Fruit fly (Drosophila melanogaster) whole organism, embryonic: ENCODE results near the gene EMC5.

ENCODE experiments used
- Atf3 ChIP-seq: fragments of 200-800 bp; sonication (Bioruptor generic); optimal IDR thresholded peaks from 3 replicates; lab custom pipeline; 2016; ENCODE audit warnings: missing biosample characterization, missing genetic modification characterization
- Bgb ChIP-seq: fragments of 200-800 bp; sonication (Bioruptor generic); IDR thresholded peaks from 2 replicates; pipeline ENCODE4 v1.3.6; 2022; ENCODE audit warnings: missing biosample characterization, missing genetic modification characterization; ENCODE audit not compliant: partially characterized antibody
- CG10543 ChIP-seq: fragments of 200-800 bp; sonication (Bioruptor generic); optimal IDR thresholded peaks from 3 replicates; lab custom pipeline; 2017; ENCODE audit warnings: missing biosample characterization, mild to moderate bottlenecking, missing genetic modification characterization, moderate library complexity
- CG11695 ChIP-seq: fragments of 200-800 bp; sonication (Bioruptor generic); IDR thresholded peaks from 3 replicates; pipeline ENCODE4 v1.3.6; 2022; ENCODE audit warnings: missing biosample characterization, missing genetic modification characterization
- CG12391 ChIP-seq: fragments of 200-800 bp; sonication (Bioruptor generic); optimal IDR thresholded peaks from 3 replicates; lab custom pipeline; 2018; ENCODE audit warnings: missing biosample characterization, mild to moderate bottlenecking, missing genetic modification characterization, moderate library complexity
- CG13894 ChIP-seq: fragments of 200-800 bp; sonication (Bioruptor generic); optimal IDR thresholded peaks from 3 replicates; lab custom pipeline; 2018; ENCODE audit warnings: missing biosample characterization, mild to moderate bottlenecking, missing genetic modification characterization, moderate library complexity
- CG14050 ChIP-seq: fragments of 200-800 bp; sonication (Bioruptor generic); IDR thresholded peaks from 3 replicates; pipeline ENCODE4 v1.3.6; 2022; ENCODE audit warnings: missing biosample characterization, missing genetic modification characterization
- CG1602 ChIP-seq: fragments of 200-800 bp; sonication (Bioruptor generic); optimal IDR thresholded peaks from 3 replicates; lab custom pipeline; 2016; ENCODE audit warnings: missing biosample characterization, missing genetic modification characterization
- CG1603 ChIP-seq: fragments of 200-800 bp; sonication (Bioruptor generic); optimal IDR thresholded peaks from 2 replicates; lab custom pipeline; 2019; ENCODE audit warnings: missing biosample characterization, mild to moderate bottlenecking, missing genetic modification characterization, moderate library complexity
- CG17328 ChIP-seq: fragments of 200-800 bp; sonication (Bioruptor generic); IDR thresholded peaks from 2 replicates; pipeline ENCODE4 v1.3.6; 2022; ENCODE audit warnings: missing biosample characterization, missing genetic modification characterization
- CG17359 ChIP-seq: fragments of 200-800 bp; sonication (Bioruptor generic); optimal IDR thresholded peaks from 3 replicates; lab custom pipeline; 2018; ENCODE audit warnings: missing biosample characterization, mild to moderate bottlenecking, missing genetic modification characterization, moderate library complexity
- CG18011 ChIP-seq: fragments of 200-800 bp; sonication (Bioruptor generic); optimal IDR thresholded peaks from 2 replicates; lab custom pipeline; 2017; ENCODE audit warnings: missing biosample characterization, missing genetic modification characterization, mild to moderate bottlenecking, moderate library complexity, missing genotype
- CG18476 ChIP-seq: fragments of 200-800 bp; sonication (Bioruptor generic); optimal IDR thresholded peaks from 2 replicates; lab custom pipeline; 2016; ENCODE audit warnings: missing biosample characterization, mild to moderate bottlenecking, missing genetic modification characterization
- CG30020 ChIP-seq: fragments of 200-800 bp; optimal IDR thresholded peaks from 2 replicates; lab custom pipeline; 2019; ENCODE audit warnings: missing biosample characterization, mild to moderate bottlenecking, missing genetic modification characterization, moderate library complexity
- CG3065 ChIP-seq: fragments of 200-800 bp; sonication (Bioruptor generic); optimal IDR thresholded peaks from 2 replicates; lab custom pipeline; 2016; ENCODE audit warnings: missing biosample characterization, missing genetic modification characterization
- CG3838 ChIP-seq: fragments of 200-800 bp; sonication (Bioruptor generic); optimal IDR thresholded peaks from 3 replicates; lab custom pipeline; 2016; ENCODE audit warnings: missing biosample characterization, missing genetic modification characterization
- CG4730 ChIP-seq: fragments of 200-800 bp; sonication (Bioruptor generic); IDR thresholded peaks from 2 replicates; pipeline ENCODE4 v1.3.6; 2022; ENCODE audit warnings: missing biosample characterization, missing genetic modification characterization
- CG5245 ChIP-seq: fragments of 200-800 bp; sonication (Bioruptor generic); optimal IDR thresholded peaks from 3 replicates; lab custom pipeline; 2016; ENCODE audit warnings: missing biosample characterization, missing genetic modification characterization
- CG8290 ChIP-seq, 3 experiments: fragments of 200-800 bp; sonication (Bioruptor generic); optimal IDR thresholded peaks; 2 replicates each; lab custom pipeline; 2016 to 2019; ENCODE audit warnings: missing biosample characterization in 3 of 3, missing genetic modification characterization in 3 of 3, mild to moderate bottlenecking in 2 of 3, moderate library complexity in 1 of 3
- CG8924 ChIP-seq: fragments of 200-800 bp; optimal IDR thresholded peaks from 3 replicates; lab custom pipeline; 2019; ENCODE audit warnings: missing biosample characterization, mild to moderate bottlenecking, missing genetic modification characterization, moderate library complexity
- CG9437 ChIP-seq: fragments of 200-800 bp; sonication (Bioruptor generic); optimal IDR thresholded peaks from 2 replicates; lab custom pipeline; 2018; ENCODE audit warnings: missing biosample characterization, mild to moderate bottlenecking, missing genetic modification characterization
- CHES-1-like ChIP-seq: fragments of 200-800 bp; sonication (Bioruptor generic); optimal IDR thresholded peaks from 2 replicates; lab custom pipeline; 2016; ENCODE audit warnings: missing biosample characterization, missing genetic modification characterization
- Dbx ChIP-seq: fragments of 200-800 bp; sonication (Bioruptor generic); IDR thresholded peaks from 3 replicates; pipeline ENCODE4 v1.3.6; 2022; ENCODE audit warnings: missing biosample characterization, missing genetic modification characterization
- GATAe ChIP-seq: fragments of 200-800 bp; sonication (Bioruptor generic); conservative IDR thresholded peaks from 2 replicates; pipeline ENCODE4 v1.3.6; 2022; ENCODE audit warnings: missing biosample characterization, missing genetic modification characterization
- HLHmδ ChIP-seq: fragments of 200-800 bp; sonication (Bioruptor generic); optimal IDR thresholded peaks from 2 replicates; lab custom pipeline; 2018; ENCODE audit warnings: missing biosample characterization, mild to moderate bottlenecking, missing genetic modification characterization, moderate library complexity
- Hey ChIP-seq: fragments of 200-800 bp; sonication (Bioruptor generic); optimal IDR thresholded peaks from 3 replicates; lab custom pipeline; 2018; ENCODE audit warnings: missing biosample characterization, mild to moderate bottlenecking, missing genetic modification characterization
- Hr39 ChIP-seq: fragments of >200 bp; optimal IDR thresholded peaks from 2 replicates; lab custom pipeline; 2017
- Hsf ChIP-seq: fragments of 200-800 bp; sonication (Bioruptor generic); optimal IDR thresholded peaks from 3 replicates; lab custom pipeline; 2016; ENCODE audit warnings: missing biosample characterization, missing genetic modification characterization
- MBD-R2 ChIP-seq: fragments of 200-800 bp; sonication (Bioruptor generic); IDR thresholded peaks from 2 replicates; pipeline ENCODE4 v1.3.6; 2022; ENCODE audit warnings: missing biosample characterization, missing genetic modification characterization
- NC2α ChIP-seq: fragments of 200-800 bp; sonication (Bioruptor generic); optimal IDR thresholded peaks from 2 replicates; lab custom pipeline; 2016; ENCODE audit warnings: missing biosample characterization, missing genetic modification characterization
- NFAT ChIP-seq: fragments of 200-800 bp; sonication (Bioruptor generic); IDR thresholded peaks from 2 replicates; pipeline ENCODE4 v1.3.6; 2022; ENCODE audit warnings: missing biosample characterization, missing genetic modification characterization
- Nf-YB ChIP-seq: fragments of 200-800 bp; sonication (Bioruptor generic); optimal IDR thresholded peaks from 3 replicates; lab custom pipeline; 2019; ENCODE audit warnings: missing biosample characterization, mild to moderate bottlenecking, missing genetic modification characterization, moderate library complexity
- Side ChIP-seq: fragments of 200-800 bp; sonication (Bioruptor generic); optimal IDR thresholded peaks from 2 replicates; lab custom pipeline; 2016; ENCODE audit warnings: missing biosample characterization, missing genetic modification characterization
- Sry-δ ChIP-seq: fragments of 200-800 bp; sonication (Bioruptor generic); optimal IDR thresholded peaks from 2 replicates; lab custom pipeline; 2016; ENCODE audit warnings: missing biosample characterization, missing genetic modification characterization
- Xbp1 ChIP-seq: fragments of 200-800 bp; sonication (Bioruptor generic); optimal IDR thresholded peaks from 3 replicates; lab custom pipeline; 2016; ENCODE audit warnings: missing biosample characterization, mild to moderate bottlenecking, missing genetic modification characterization
- ato ChIP-seq: fragments of 200-800 bp; sonication (Bioruptor generic); IDR thresholded peaks from 2 replicates; pipeline ENCODE4 v1.3.6; 2022; ENCODE audit warnings: missing biosample characterization, missing genetic modification characterization; ENCODE audit not compliant: partially characterized antibody
- br ChIP-seq: fragments of >200 bp; optimal IDR thresholded peaks from 2 replicates; lab custom pipeline; 2017
- btn ChIP-seq: fragments of 200-800 bp; sonication (Bioruptor generic); optimal IDR thresholded peaks from 2 replicates; lab custom pipeline; 2016; ENCODE audit warnings: missing biosample characterization, missing genetic modification characterization
- cad ChIP-seq: fragments of >200 bp; optimal IDR thresholded peaks from 2 replicates; lab custom pipeline; 2017; ENCODE audit warnings: missing biosample characterization, missing genetic modification characterization
- corto ChIP-seq: fragments of 200-800 bp; sonication (Bioruptor generic); optimal IDR thresholded peaks from 2 replicates; lab custom pipeline; 2016; ENCODE audit warnings: missing biosample characterization, mild to moderate bottlenecking, missing genetic modification characterization, moderate library complexity
- danr ChIP-seq: fragments of 200-800 bp; sonication (Bioruptor generic); IDR thresholded peaks from 2 replicates; pipeline ENCODE4 v1.3.6; 2022; ENCODE audit warnings: missing biosample characterization, missing genetic modification characterization
- dysf ChIP-seq: fragments of 200-800 bp; sonication (Bioruptor generic); IDR thresholded peaks from 3 replicates; pipeline ENCODE4 v1.3.6; 2022; ENCODE audit warnings: missing biosample characterization, missing genetic modification characterization
- eyg ChIP-seq: fragments of 200-800 bp; sonication (Bioruptor generic); optimal IDR thresholded peaks from 3 replicates; lab custom pipeline; 2016; ENCODE audit warnings: missing biosample characterization, missing genetic modification characterization
- fd96Cb ChIP-seq: fragments of 200-800 bp; sonication (Bioruptor generic); optimal IDR thresholded peaks from 2 replicates; lab custom pipeline; 2018; ENCODE audit warnings: missing biosample characterization, mild to moderate bottlenecking, missing genetic modification characterization, moderate library complexity
- h ChIP-seq: fragments of >200 bp; optimal IDR thresholded peaks from 2 replicates; lab custom pipeline; 2017
- hbn ChIP-seq: fragments of 200-800 bp; sonication (Bioruptor generic); IDR thresholded peaks from 2 replicates; pipeline ENCODE4 v1.3.6; 2022; ENCODE audit warnings: missing biosample characterization, missing genetic modification characterization; ENCODE audit not compliant: partially characterized antibody
- kni ChIP-seq: fragments of 200-800 bp; sonication (Bioruptor generic); optimal IDR thresholded peaks from 3 replicates; lab custom pipeline; 2017; ENCODE audit warnings: mild to moderate bottlenecking, missing biosample characterization, missing genetic modification reagents, missing genetic modification characterization
- lov ChIP-seq, 2 experiments: fragments of 200-800 bp in 1 of 2; fragments of >200 bp in 1 of 2; sonication (Bioruptor generic) in 1 of 2; IDR thresholded peaks in 1 of 2; optimal IDR thresholded peaks in 1 of 2; 2 replicates in 1 of 2; 3 replicates in 1 of 2; pipeline versions ENCODE4 v1.3.6 to Lab custom; 2017 to 2022; ENCODE audit warnings: missing biosample characterization in 1 of 2, missing genetic modification characterization in 1 of 2
- pnt ChIP-seq: fragments of 200-800 bp; sonication (Bioruptor generic); optimal IDR thresholded peaks from 3 replicates; lab custom pipeline; 2016; ENCODE audit warnings: missing biosample characterization, missing genetic modification characterization
- pzg ChIP-seq: fragments of 200-800 bp; sonication (Bioruptor generic); optimal IDR thresholded peaks from 3 replicates; lab custom pipeline; 2018; ENCODE audit warnings: missing biosample characterization, mild to moderate bottlenecking, missing genetic modification characterization, moderate library complexity
- sob ChIP-seq: fragments of 200-800 bp; sonication (Bioruptor generic); IDR thresholded peaks from 2 replicates; pipeline ENCODE4 v1.3.6; 2022; ENCODE audit warnings: missing biosample characterization, missing genetic modification characterization

EMC5 gene

dm6 chr2L:19009130-19009529 lies 21.6 kb downstream of the EMC5 start, which contains the start of gene RpL30 (continued):
- TF ChIP-seq CG4730: peak; percentile 17; the same call in 1 of the 2 replicates
- peak; percentile 92 for TF ChIP-seq btn (GFP tag; lab: Kevin White, UChicago)
- TF ChIP-seq CG11695 (GFP tag; lab: Robert Waterston, UW): peak; percentile 85
- peak; percentile 89 for TF ChIP-seq kni
- peak; percentile 88 for TF ChIP-seq Hsf (GFP tag; lab: Kevin White, UChicago)
- peak; percentile 91 for TF ChIP-seq NC2α (GFP tag; lab: Kevin White, UChicago)
- peak; percentile 65 for TF ChIP-seq CG1602 (GFP tag; lab: Kevin White, UChicago)
- peak; percentile 58 for TF ChIP-seq hbn
- peak; percentile 100 for TF ChIP-seq pzg (GFP tag; lab: Kevin White, UChicago)
- peak; percentile 92 for TF ChIP-seq CG13894 (tag; lab: Kevin White, UChicago)
- peak; percentile 90 for TF ChIP-seq CG8290 (GFP tag; optimal IDR thresholded peaks at IDR 0.05; lab: Kevin White, UChicago)
- TF ChIP-seq CG8290 (tag; optimal IDR thresholded peaks at IDR 0.05; lab: Kevin White, UChicago): peak; percentile 84 to 98
- no peak for TF ChIP-seq cad
- TF ChIP-seq CG3838: peak; percentile 64
- peak; percentile 92 for TF ChIP-seq CG17328
- peak; percentile 80 for TF ChIP-seq Nf-YB (GFP tag; lab: Kevin White, UChicago)
- TF ChIP-seq Hr39 (lab: Kevin White, UChicago): no peak
- peak; percentile 80 for TF ChIP-seq CG5245 (GFP tag; lab: Kevin White, UChicago)
- peak; percentile 81 for TF ChIP-seq CG3065 (GFP tag; lab: Kevin White, UChicago)
- peak; percentile 90 for TF ChIP-seq CG12391 (tag; lab: Kevin White, UChicago)
- peak; percentile 83 for TF ChIP-seq CG18011 (GFP tag; lab: Kevin White, UChicago)
- TF ChIP-seq Sry-δ (GFP tag; lab: Kevin White, UChicago): peak; percentile 82
- TF ChIP-seq GATAe (GFP tag; lab: Robert Waterston, UW): peak; percentile 68; the same call in 1 of the 2 replicates
- peak; percentile 88 for TF ChIP-seq CG17359
- peak; percentile 57 for TF ChIP-seq Atf3
- TF ChIP-seq sob (GFP tag; lab: Robert Waterston, UW): peak; percentile 93
- peak; percentile 40; the same call in 1 of the 2 replicates for TF ChIP-seq ato (GFP tag; lab: Robert Waterston, UW)
- TF ChIP-seq MBD-R2 (GFP tag; lab: Robert Waterston, UW): peak; percentile 77
- no peak for TF ChIP-seq corto (GFP tag; lab: Kevin White, UChicago)
- peak; percentile 36 for TF ChIP-seq pnt (GFP tag; lab: Kevin White, UChicago)
- peak; percentile 87 for TF ChIP-seq Xbp1 (GFP tag; lab: Kevin White, UChicago)
- TF ChIP-seq dysf: peak; percentile 84
- peak; percentile 67 for TF ChIP-seq CG9437 (GFP tag; lab: Kevin White, UChicago)
- peak; percentile 82 for TF ChIP-seq CG14050 (GFP tag; lab: Robert Waterston, UW)
- TF ChIP-seq CG1603 (tag; lab: Kevin White, UChicago): peak; percentile 97
- TF ChIP-seq CHES-1-like (GFP tag; lab: Kevin White, UChicago): peak; percentile 96
- peak; percentile 93 for TF ChIP-seq Side (GFP tag; lab: Kevin White, UChicago)
- peak; percentile 87 for TF ChIP-seq CG8924
- peak; percentile 84 for TF ChIP-seq Hey (tag; lab: Kevin White, UChicago)
- TF ChIP-seq CG18476 (GFP tag; lab: Kevin White, UChicago): peak; percentile 50
- peak; percentile 51 for TF ChIP-seq fd96Cb
- no peak for TF ChIP-seq h
- peak; percentile 94 for TF ChIP-seq Dbx (GFP tag; lab: Robert Waterston, UW)
- 0 out of 2 replicates have a peak, but pooled peaks have one; percentile 27 for TF ChIP-seq danr (GFP tag; lab: Robert Waterston, UW)
- no peak for TF ChIP-seq lov (optimal IDR thresholded peaks at IDR 0.05; lab: Kevin White, UChicago)
- TF ChIP-seq lov (GFP tag; IDR thresholded peaks at IDR 0.05; lab: Robert Waterston, UW): peak; percentile 95
- TF ChIP-seq br (lab: Kevin White, UChicago): no peak
- peak; percentile 86 for TF ChIP-seq eyg (GFP tag; lab: Kevin White, UChicago)
- TF ChIP-seq NFAT (GFP tag; lab: Robert Waterston, UW): peak; percentile 86
- peak; percentile 99 for TF ChIP-seq HLHmδ (GFP tag; lab: Kevin White, UChicago)
- TF ChIP-seq Bgb (GFP tag; lab: Robert Waterston, UW): peak; percentile 76
- peak; percentile 95 for TF ChIP-seq CG10543
- TF ChIP-seq CG30020: peak; percentile 60
